Fruit fly (Drosophila melanogaster): ENCODE results near the gene SK.

dm6 chrX:5420568-5421019 is 80.6 kb downstream of the SK start, which contains the start of gene spoon:
- TF ChIP-seq psq (optimal IDR thresholded peaks at IDR 0.05) (no peak), insv (optimal IDR thresholded peaks at IDR 0.05) (no peak), h (optimal IDR thresholded peaks at IDR 0.05) (no peak), ttk (optimal IDR thresholded peaks at IDR 0.05) (no peak), Myc (optimal IDR thresholded peaks at IDR 0.05) (no peak), Sin3A (optimal IDR thresholded peaks at IDR 0.05) (no peak)
